Fruit fly (Drosophila melanogaster): Measurements from ENCODE around the gene CG4576.

dm6 chr3R:15834375-15835031 lies 9.0 kb downstream of the CG4576 start, which contains the start of the genes CG43317 and Arpc3A:
- no peak for TF ChIP-seq CTCF (optimal IDR thresholded peaks at IDR 0.05)
- no peak for TF ChIP-seq CG8478 (optimal IDR thresholded peaks at IDR 0.05)
